Worm (Caenorhabditis elegans): ENCODE results near the gene C44B11.1.

The C44B11.1 gene

ce11 chrIII:3185232-3185631, 30.2 kb downstream of the C44B11.1 start:
- TF ChIP-seq ama-1 (optimal IDR thresholded peaks at IDR 0.05): no peak
- no peak for TF ChIP-seq tbx-37 (GFP tag; conservative IDR thresholded peaks at IDR 0.05)
- no peak for TF ChIP-seq ceh-36 (tag; optimal IDR thresholded peaks at IDR 0.05)
- no peak for TF ChIP-seq sea-1 (GFP tag; conservative IDR thresholded peaks at IDR 0.05)
- no peak for TF ChIP-seq pes-1 (GFP tag; IDR thresholded peaks at IDR 0.05)
- no peak for TF ChIP-seq flt-1 (GFP tag; IDR thresholded peaks at IDR 0.05)
- TF ChIP-seq tbx-11 (GFP tag; IDR thresholded peaks at IDR 0.05): no peak
- no peak for TF ChIP-seq ceh-13 (GFP tag; optimal IDR thresholded peaks at IDR 0.05)
- TF ChIP-seq hmbx-1 (tag; optimal IDR thresholded peaks at IDR 0.05): no peak
- TF ChIP-seq ets-7 (tag; optimal IDR thresholded peaks at IDR 0.05): no peak
- no peak for TF ChIP-seq hmg-4 (GFP tag; optimal IDR thresholded peaks at IDR 0.05)
- TF ChIP-seq tra-4 (tag; optimal IDR thresholded peaks at IDR 0.05): no peak
- no peak for TF ChIP-seq aly-1 (tag; optimal IDR thresholded peaks at IDR 0.05)
- TF ChIP-seq hnd-1 (tag; optimal IDR thresholded peaks at IDR 0.05): no peak
- no peak for TF ChIP-seq scrt-1 (GFP tag; IDR thresholded peaks at IDR 0.05)
- no peak for TF ChIP-seq F13C5.2 (tag; optimal IDR thresholded peaks at IDR 0.05)

ce11 chrIII:3185980-3186379, 30.9 kb downstream of the C44B11.1 start, which contains the start of gene mks-1:
Gene mks-1 (plus strand): TSS chrIII:3186280.
- TF ChIP-seq hnd-1 (tag; optimal IDR thresholded peaks at IDR 0.05) (no peak), tra-4 (tag; optimal IDR thresholded peaks at IDR 0.05) (no peak), tbx-11 (GFP tag; IDR thresholded peaks at IDR 0.05) (no peak), aly-1 (tag; optimal IDR thresholded peaks at IDR 0.05) (no peak), B0310.2 (tag; optimal IDR thresholded peaks at IDR 0.05) (no peak), hmg-4 (GFP tag; optimal IDR thresholded peaks at IDR 0.05) (no peak)

ce11 chrIII:3188564-3188963, 33.5 kb downstream of the C44B11.1 start:
- TF ChIP-seq B0310.2 (tag; optimal IDR thresholded peaks at IDR 0.05) (no peak), tbx-37 (GFP tag; conservative IDR thresholded peaks at IDR 0.05) (no peak), tra-4 (tag; optimal IDR thresholded peaks at IDR 0.05) (no peak), flt-1 (GFP tag; IDR thresholded peaks at IDR 0.05) (no peak), tbx-11 (GFP tag; IDR thresholded peaks at IDR 0.05) (no peak), F13C5.2 (tag; optimal IDR thresholded peaks at IDR 0.05) (no peak), ets-7 (tag; optimal IDR thresholded peaks at IDR 0.05) (no peak), ceh-36 (tag; optimal IDR thresholded peaks at IDR 0.05) (no peak), scrt-1 (GFP tag; IDR thresholded peaks at IDR 0.05) (no peak), ceh-13 (GFP tag; optimal IDR thresholded peaks at IDR 0.05) (no peak), hmg-4 (GFP tag; optimal IDR thresholded peaks at IDR 0.05) (no peak), aly-1 (tag; optimal IDR thresholded peaks at IDR 0.05) (no peak), pes-1 (GFP tag; IDR thresholded peaks at IDR 0.05) (no peak), hnd-1 (tag; optimal IDR thresholded peaks at IDR 0.05) (no peak), ama-1 (optimal IDR thresholded peaks at IDR 0.05) (no peak), hmbx-1 (tag; optimal IDR thresholded peaks at IDR 0.05) (no peak)

DNA sequence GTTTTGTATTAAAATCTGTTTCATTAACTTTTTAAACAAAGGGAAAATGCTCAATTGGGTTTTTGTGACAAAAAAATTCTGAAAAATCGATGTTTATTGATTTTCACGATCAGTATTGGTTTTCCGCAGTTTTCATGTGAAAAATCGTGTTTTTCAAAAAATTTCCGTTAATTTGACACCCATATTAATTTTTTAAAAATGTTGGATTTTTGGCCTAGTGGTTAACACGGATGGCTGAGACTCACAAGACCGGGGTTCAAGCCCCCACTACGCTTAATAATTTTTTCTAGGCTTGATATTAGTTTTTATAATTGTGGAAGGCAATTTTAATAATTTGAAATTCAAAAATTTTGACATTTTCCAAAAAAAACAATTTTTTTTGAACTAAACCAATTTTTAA, 35.6 kb downstream of the C44B11.1 start:
- no peak for TF ChIP-seq ama-1 (optimal IDR thresholded peaks at IDR 0.05)
- no peak for TF ChIP-seq sea-1 (GFP tag; conservative IDR thresholded peaks at IDR 0.05)
- no peak for TF ChIP-seq ceh-36 (tag; optimal IDR thresholded peaks at IDR 0.05)
- TF ChIP-seq pes-1 (GFP tag; IDR thresholded peaks at IDR 0.05): no peak
- TF ChIP-seq hmg-4 (GFP tag; optimal IDR thresholded peaks at IDR 0.05): no peak

ce11 chrIII:3191195-3191594, 36.1 kb downstream of the C44B11.1 start, which contains the start of gene R148.8:
Gene R148.8 (plus strand): TSS chrIII:3191495.
- TF ChIP-seq flt-1 (GFP tag; IDR thresholded peaks at IDR 0.05) (no peak), hmbx-1 (tag; optimal IDR thresholded peaks at IDR 0.05) (no peak), ets-7 (tag; optimal IDR thresholded peaks at IDR 0.05) (no peak), tbx-37 (GFP tag; conservative IDR thresholded peaks at IDR 0.05) (no peak), ceh-36 (tag; optimal IDR thresholded peaks at IDR 0.05) (no peak), ama-1 (optimal IDR thresholded peaks at IDR 0.05) (no peak), pes-1 (GFP tag; IDR thresholded peaks at IDR 0.05) (no peak), B0310.2 (tag; optimal IDR thresholded peaks at IDR 0.05) (no peak), ceh-13 (GFP tag; optimal IDR thresholded peaks at IDR 0.05) (no peak), tbx-11 (GFP tag; IDR thresholded peaks at IDR 0.05) (no peak), F13C5.2 (tag; optimal IDR thresholded peaks at IDR 0.05) (no peak), hnd-1 (tag; optimal IDR thresholded peaks at IDR 0.05) (no peak), hmg-4 (GFP tag; optimal IDR thresholded peaks at IDR 0.05) (no peak), sea-1 (GFP tag; conservative IDR thresholded peaks at IDR 0.05) (no peak), tra-4 (tag; optimal IDR thresholded peaks at IDR 0.05) (no peak), scrt-1 (GFP tag; IDR thresholded peaks at IDR 0.05) (no peak)

ce11 chrIII:3191729-3192128, 36.7 kb downstream of the C44B11.1 start:
- TF ChIP-seq ceh-13 (GFP tag; optimal IDR thresholded peaks at IDR 0.05): no peak
- no peak for TF ChIP-seq hmbx-1 (tag; optimal IDR thresholded peaks at IDR 0.05)
- no peak for TF ChIP-seq ets-7 (tag; optimal IDR thresholded peaks at IDR 0.05)
- no peak for TF ChIP-seq pes-1 (GFP tag; IDR thresholded peaks at IDR 0.05)
- TF ChIP-seq aly-1 (tag; optimal IDR thresholded peaks at IDR 0.05): no peak
- no peak for TF ChIP-seq tra-4 (tag; optimal IDR thresholded peaks at IDR 0.05)
- TF ChIP-seq ama-1 (optimal IDR thresholded peaks at IDR 0.05): no peak
- TF ChIP-seq B0310.2 (tag; optimal IDR thresholded peaks at IDR 0.05): no peak
- TF ChIP-seq sea-1 (GFP tag; conservative IDR thresholded peaks at IDR 0.05): no peak
- no peak for TF ChIP-seq scrt-1 (GFP tag; IDR thresholded peaks at IDR 0.05)
- no peak for TF ChIP-seq hnd-1 (tag; optimal IDR thresholded peaks at IDR 0.05)
- TF ChIP-seq ceh-36 (tag; optimal IDR thresholded peaks at IDR 0.05): no peak
- no peak for TF ChIP-seq hmg-4 (GFP tag; optimal IDR thresholded peaks at IDR 0.05)
- no peak for TF ChIP-seq tbx-11 (GFP tag; IDR thresholded peaks at IDR 0.05)
- no peak for TF ChIP-seq tbx-37 (GFP tag; conservative IDR thresholded peaks at IDR 0.05)
- no peak for TF ChIP-seq F13C5.2 (tag; optimal IDR thresholded peaks at IDR 0.05)
- no peak for TF ChIP-seq flt-1 (GFP tag; IDR thresholded peaks at IDR 0.05)

- TF ChIP-seq F13C5.2 (tag; optimal IDR thresholded peaks at IDR 0.05) (no peak), B0310.2 (tag; optimal IDR thresholded peaks at IDR 0.05) (no peak), aly-1 (tag; optimal IDR thresholded peaks at IDR 0.05) (no peak), tra-4 (tag; optimal IDR thresholded peaks at IDR 0.05) (no peak), ets-7 (tag; optimal IDR thresholded peaks at IDR 0.05) (no peak), hmg-4 (GFP tag; optimal IDR thresholded peaks at IDR 0.05) (no peak), scrt-1 (GFP tag; IDR thresholded peaks at IDR 0.05) (no peak), tbx-37 (GFP tag; conservative IDR thresholded peaks at IDR 0.05) (no peak), ceh-13 (GFP tag; optimal IDR thresholded peaks at IDR 0.05) (no peak), hmbx-1 (tag; optimal IDR thresholded peaks at IDR 0.05) (no peak), ceh-36 (tag; optimal IDR thresholded peaks at IDR 0.05) (no peak), tbx-11 (GFP tag; IDR thresholded peaks at IDR 0.05) (no peak), pes-1 (GFP tag; IDR thresholded peaks at IDR 0.05) (no peak), hnd-1 (tag; optimal IDR thresholded peaks at IDR 0.05) (no peak), sea-1 (GFP tag; conservative IDR thresholded peaks at IDR 0.05) (no peak), ama-1 (optimal IDR thresholded peaks at IDR 0.05) (no peak), flt-1 (GFP tag; IDR thresholded peaks at IDR 0.05) (no peak)
Measured at ce11 chrIII:3197904-3198303, 42.8 kb downstream of the C44B11.1 start.

Data from whole organism, early embryonic.